Fruit fly (Drosophila melanogaster) whole organism, prepupa: ENCODE data around the gene Iyd.

ENCODE experiments used
- Blimp-1 ChIP-seq: fragments of 200-800 bp; sonication (Bioruptor generic); optimal IDR thresholded peaks from 3 replicates; lab custom pipeline; 2017; ENCODE audit warnings: missing biosample characterization, missing genetic modification characterization, mild to moderate bottlenecking, moderate library complexity, missing genetic modification reagents
- CG10631 ChIP-seq: fragments of 200-800 bp; sonication (Bioruptor generic); optimal IDR thresholded peaks from 2 replicates; lab custom pipeline; 2016; ENCODE audit warnings: missing biosample characterization, missing genetic modification characterization
- CG10669 ChIP-seq: fragments of 200-800 bp; sonication (Bioruptor generic); optimal IDR thresholded peaks from 3 replicates; lab custom pipeline; 2018; ENCODE audit warnings: missing biosample characterization, mild to moderate bottlenecking, missing genetic modification characterization, moderate library complexity
- CG11294 ChIP-seq: fragments of 200-800 bp; sonication (Bioruptor generic); IDR thresholded peaks from 2 replicates; pipeline ENCODE4 v1.3.6; 2022; ENCODE audit warnings: missing biosample characterization, missing genetic modification characterization
- CG11762 ChIP-seq: fragments of 200-800 bp; sonication (Bioruptor generic); optimal IDR thresholded peaks from 3 replicates; lab custom pipeline; 2016; ENCODE audit warnings: missing biosample characterization, missing genetic modification characterization; ENCODE audit not compliant: insufficient read depth
- CG11902 ChIP-seq: fragments of 200-800 bp; sonication (Bioruptor generic); optimal IDR thresholded peaks from 3 replicates; lab custom pipeline; 2016; ENCODE audit warnings: missing biosample characterization, missing genetic modification characterization
- CG15336 ChIP-seq: fragments of 200-800 bp; sonication (Bioruptor generic); IDR thresholded peaks from 2 replicates; pipeline ENCODE4 v1.3.6; 2022; ENCODE audit warnings: missing biosample characterization, missing genetic modification characterization
- CG1621 ChIP-seq: fragments of 200-800 bp; sonication (Bioruptor generic); optimal IDR thresholded peaks from 3 replicates; lab custom pipeline; 2018; ENCODE audit warnings: missing biosample characterization, mild to moderate bottlenecking, missing genetic modification characterization
- CG16779 ChIP-seq: fragments of 200-800 bp; sonication (Bioruptor generic); optimal IDR thresholded peaks from 3 replicates; lab custom pipeline; 2017; ENCODE audit warnings: missing biosample characterization, mild to moderate bottlenecking, missing genetic modification characterization
- CG3032 ChIP-seq: fragments of 200-800 bp; optimal IDR thresholded peaks from 2 replicates; lab custom pipeline; 2019; ENCODE audit warnings: missing biosample characterization, mild to moderate bottlenecking, missing genetic modification characterization, moderate library complexity
- CG31627 ChIP-seq: fragments of 200-800 bp; sonication (Bioruptor generic); optimal IDR thresholded peaks from 3 replicates; lab custom pipeline; 2016; ENCODE audit warnings: missing biosample characterization, missing genetic modification characterization
- CG32006 ChIP-seq: fragments of 200-800 bp; sonication (Bioruptor generic); optimal IDR thresholded peaks from 3 replicates; lab custom pipeline; 2017; ENCODE audit warnings: missing biosample characterization, mild to moderate bottlenecking, missing genetic modification characterization
- CG34406 ChIP-seq: fragments of 200-800 bp; sonication (Bioruptor generic); optimal IDR thresholded peaks from 3 replicates; lab custom pipeline; 2016; ENCODE audit warnings: missing biosample characterization, missing genetic modification characterization
- CG6163 ChIP-seq: fragments of 200-800 bp; sonication (Bioruptor generic); IDR thresholded peaks from 3 replicates; pipeline ENCODE4 v1.3.6; 2022; ENCODE audit warnings: missing biosample characterization, missing genetic modification characterization
- CG6276 ChIP-seq: fragments of 200-800 bp; sonication (Bioruptor generic); optimal IDR thresholded peaks from 2 replicates; lab custom pipeline; 2017; ENCODE audit warnings: missing biosample characterization, mild to moderate bottlenecking, missing genetic modification characterization
- CG6792 ChIP-seq: fragments of 200-800 bp; sonication (Bioruptor generic); optimal IDR thresholded peaks from 3 replicates; lab custom pipeline; 2016; ENCODE audit warnings: missing biosample characterization, missing genetic modification characterization
- CG6808 ChIP-seq: fragments of 200-800 bp; sonication (Bioruptor generic); optimal IDR thresholded peaks from 3 replicates; lab custom pipeline; 2017; ENCODE audit warnings: missing biosample characterization, missing genetic modification characterization, mild to moderate bottlenecking, moderate library complexity, missing genetic modification reagents
- CG6854 ChIP-seq: fragments of 200-800 bp; sonication (Bioruptor generic); optimal IDR thresholded peaks from 2 replicates; lab custom pipeline; 2017; ENCODE audit warnings: missing biosample characterization, mild to moderate bottlenecking, missing genetic modification characterization
- CG7368 ChIP-seq: fragments of 200-800 bp; sonication (Bioruptor generic); optimal IDR thresholded peaks from 3 replicates; lab custom pipeline; 2016; ENCODE audit warnings: missing biosample characterization, missing genetic modification characterization
- CG8119 ChIP-seq: fragments of 200-800 bp; sonication (Bioruptor generic); IDR thresholded peaks from 3 replicates; pipeline ENCODE4 v1.3.6; 2022; ENCODE audit warnings: missing biosample characterization, missing genetic modification characterization
- CG8319 ChIP-seq: fragments of 200-800 bp; sonication (Bioruptor generic); optimal IDR thresholded peaks from 3 replicates; lab custom pipeline; 2016; ENCODE audit warnings: missing biosample characterization, missing genetic modification characterization
- CG8632 ChIP-seq: fragments of 200-800 bp; sonication (Bioruptor generic); optimal IDR thresholded peaks from 3 replicates; lab custom pipeline; 2016; ENCODE audit warnings: missing biosample characterization, missing genetic modification characterization
- Eip75B ChIP-seq: fragments of 200-800 bp; sonication (Bioruptor generic); optimal IDR thresholded peaks from 3 replicates; lab custom pipeline; 2016; ENCODE audit warnings: missing biosample characterization, missing genetic modification characterization
- Eip78C ChIP-seq: fragments of 200-800 bp; sonication (Bioruptor generic); peaks from one replicate; lab custom pipeline; 2016; ENCODE audit warnings: missing biosample characterization, missing genetic modification characterization
- Eip93F ChIP-seq: fragments of 200-800 bp; sonication (Bioruptor generic); optimal IDR thresholded peaks from 2 replicates; lab custom pipeline; 2016; ENCODE audit warnings: missing biosample characterization, mild to moderate bottlenecking, missing genetic modification characterization
- Ets21C ChIP-seq: fragments of 200-800 bp; sonication (Bioruptor generic); optimal IDR thresholded peaks from 3 replicates; lab custom pipeline; 2016; ENCODE audit warnings: missing biosample characterization, missing genetic modification characterization
- Ets96B ChIP-seq: fragments of 200-800 bp; optimal IDR thresholded peaks from 2 replicates; lab custom pipeline; 2019; ENCODE audit warnings: missing biosample characterization, mild to moderate bottlenecking, missing genetic modification characterization, moderate library complexity
- Gug ChIP-seq: fragments of 200-800 bp; sonication (Bioruptor generic); IDR thresholded peaks from 2 replicates; pipeline ENCODE4 v1.3.6; 2022; ENCODE audit warnings: missing biosample characterization, missing genetic modification characterization
- Hr38 ChIP-seq: sonication (Bioruptor generic); optimal IDR thresholded peaks from 2 replicates; lab custom pipeline; 2016; ENCODE audit warnings: missing biosample characterization, missing genetic modification characterization
- Hr39 ChIP-seq: fragments of 200-800 bp; sonication (Bioruptor generic); optimal IDR thresholded peaks from 2 replicates; lab custom pipeline; 2016; ENCODE audit warnings: missing biosample characterization, missing genetic modification characterization
- Hr4 ChIP-seq: fragments of 200-800 bp; sonication (Bioruptor generic); optimal IDR thresholded peaks from 3 replicates; lab custom pipeline; 2016; ENCODE audit warnings: missing biosample characterization, missing genetic modification characterization
- Lpt ChIP-seq: fragments of 200-800 bp; sonication (Bioruptor generic); optimal IDR thresholded peaks from 3 replicates; lab custom pipeline; 2016; ENCODE audit warnings: missing biosample characterization, missing genetic modification characterization
- Met ChIP-seq: fragments of 200-800 bp; sonication (Bioruptor generic); optimal IDR thresholded peaks from 3 replicates; lab custom pipeline; 2016; ENCODE audit warnings: missing biosample characterization, missing genetic modification characterization
- OdsH ChIP-seq: fragments of 200-800 bp; sonication (Bioruptor generic); optimal IDR thresholded peaks from 3 replicates; lab custom pipeline; 2016; ENCODE audit warnings: missing biosample characterization, missing genetic modification characterization
- Smox ChIP-seq: fragments of 200-800 bp; sonication (Bioruptor generic); optimal IDR thresholded peaks from 3 replicates; lab custom pipeline; 2016; ENCODE audit warnings: missing biosample characterization, missing genetic modification characterization
- Sox102F ChIP-seq: fragments of 200-800 bp; sonication (Bioruptor generic); optimal IDR thresholded peaks from 2 replicates; lab custom pipeline; 2016; ENCODE audit warnings: missing biosample characterization, mild to moderate bottlenecking, missing genetic modification characterization
- Sox14 ChIP-seq: fragments of 200-800 bp; sonication (Bioruptor generic); optimal IDR thresholded peaks from 3 replicates; lab custom pipeline; 2016; ENCODE audit warnings: missing biosample characterization, missing genetic modification characterization
- Sox15 ChIP-seq: fragments of 200-800 bp; sonication (Bioruptor generic); optimal IDR thresholded peaks from 3 replicates; lab custom pipeline; 2016; ENCODE audit warnings: missing biosample characterization, missing genetic modification characterization
- achi ChIP-seq: fragments of 200-800 bp; sonication (Bioruptor generic); optimal IDR thresholded peaks from 3 replicates; lab custom pipeline; 2016; ENCODE audit warnings: missing biosample characterization, missing genetic modification characterization
- dsx ChIP-seq: fragments of 200-800 bp; optimal IDR thresholded peaks from 3 replicates; lab custom pipeline; 2019; ENCODE audit warnings: missing biosample characterization, mild to moderate bottlenecking, missing genetic modification characterization, moderate library complexity; ENCODE audit not compliant: poor library complexity, severe bottlenecking
- esn ChIP-seq: fragments of 200-800 bp; sonication (Bioruptor generic); optimal IDR thresholded peaks from 2 replicates; lab custom pipeline; 2016; ENCODE audit warnings: missing biosample characterization, mild to moderate bottlenecking, missing genetic modification characterization, moderate library complexity
- fd85E ChIP-seq: fragments of 200-800 bp; sonication (Bioruptor generic); optimal IDR thresholded peaks from 3 replicates; lab custom pipeline; 2016; ENCODE audit warnings: missing biosample characterization, missing genetic modification characterization
- fkh ChIP-seq: fragments of 200-800 bp; sonication (Bioruptor generic); optimal IDR thresholded peaks from 3 replicates; lab custom pipeline; 2017; ENCODE audit warnings: missing biosample characterization, mild to moderate bottlenecking, missing genetic modification characterization, moderate library complexity
- lz ChIP-seq: fragments of 200-800 bp; sonication (Bioruptor generic); optimal IDR thresholded peaks from 3 replicates; lab custom pipeline; 2016; ENCODE audit warnings: missing biosample characterization, missing genetic modification characterization
- net ChIP-seq: fragments of 200-800 bp; sonication (Bioruptor generic); optimal IDR thresholded peaks from 3 replicates; lab custom pipeline; 2016; ENCODE audit warnings: missing biosample characterization, missing genetic modification characterization
- pdm3 ChIP-seq: fragments of 200-800 bp; sonication (Bioruptor generic); optimal IDR thresholded peaks from 3 replicates; lab custom pipeline; 2016; ENCODE audit warnings: missing biosample characterization, missing genetic modification characterization
- salr ChIP-seq, 2 experiments: fragments of 200-800 bp; sonication (Bioruptor generic); optimal IDR thresholded peaks; 3 replicates each; lab custom pipeline; 2016 to 2018; ENCODE audit warnings: missing biosample characterization in 2 of 2, missing genetic modification characterization in 2 of 2, mild to moderate bottlenecking in 1 of 2
- spab ChIP-seq: fragments of 200-800 bp; sonication (Bioruptor generic); optimal IDR thresholded peaks from 2 replicates; lab custom pipeline; 2017; ENCODE audit warnings: missing biosample characterization, mild to moderate bottlenecking, missing genetic modification characterization, missing genetic modification reagents
- ss ChIP-seq, 2 experiments: fragments of 200-800 bp; sonication (Bioruptor generic); optimal IDR thresholded peaks; 2 replicates in 1 of 2; 3 replicates in 1 of 2; lab custom pipeline; 2017 to 2018; ENCODE audit warnings: mild to moderate bottlenecking in 2 of 2, missing biosample characterization in 2 of 2, missing genetic modification characterization in 2 of 2, moderate library complexity in 1 of 2
- svp ChIP-seq: fragments of 200-800 bp; sonication (Bioruptor generic); peaks from one replicate; lab custom pipeline; 2016; ENCODE audit warnings: missing biosample characterization, missing genetic modification characterization
- topi ChIP-seq: fragments of 200-800 bp; sonication (Bioruptor generic); optimal IDR thresholded peaks from 3 replicates; lab custom pipeline; 2016; ENCODE audit warnings: missing biosample characterization, missing genetic modification characterization

Gene Iyd

dm6 chr3L:11120419-11120958 lies 24.4 kb upstream of the Iyd start, which contains the start of the genes FoxK and mRpL2:
TSS of gene FoxK (minus strand) at chr3L:11120783.
TSS of gene mRpL2 (plus strand) at chr3L:11120847.
- TF ChIP-seq Sox102F (GFP tag; lab: Kevin White, UChicago) (peak; percentile 66), CG16779 (tag; lab: Kevin White, UChicago) (peak; percentile 90), fkh (GFP tag; lab: Kevin White, UChicago) (no peak), Hr38 (peak; percentile 2), Sox15 (GFP tag; lab: Kevin White, UChicago) (no peak), Eip78C (GFP tag; lab: Kevin White, UChicago) (peak; percentile 90), CG7368 (peak; percentile 58), pdm3 (peak; percentile 71), CG11902 (GFP tag; lab: Kevin White, UChicago) (no peak), CG31627 (GFP tag; lab: Kevin White, UChicago) (no peak), lz (no peak), Ets21C (peak; percentile 22), CG6276 (peak; percentile 94), CG10631 (peak; percentile 47), achi (GFP tag; lab: Kevin White, UChicago) (peak; percentile 66), CG6792 (GFP tag; lab: Kevin White, UChicago) (peak; percentile 37), Blimp-1 (GFP tag; lab: Kevin White, UChicago) (peak; percentile 23), topi (GFP tag; lab: Kevin White, UChicago) (peak; percentile 42), CG10669 (GFP tag; lab: Kevin White, UChicago) (peak; percentile 84), Hr4 (GFP tag; lab: Kevin White, UChicago) (peak; percentile 61), CG6163 (GFP tag; lab: Robert Waterston, UW) (peak; percentile 83), CG15336 (GFP tag; lab: Robert Waterston, UW) (peak; percentile 75), spab (peak; percentile 86), fd85E (GFP tag; lab: Kevin White, UChicago) (peak; percentile 42), ss (GFP tag; optimal IDR thresholded peaks at IDR 0.05; lab: Kevin White, UChicago) (peak; percentile 96 to 97), CG1621 (tag; lab: Kevin White, UChicago) (peak; percentile 70), Hr39 (peak; percentile 12), CG6808 (GFP tag; lab: Kevin White, UChicago) (peak; percentile 96), CG11762 (GFP tag; lab: Kevin White, UChicago) (peak; percentile 57), Sox14 (GFP tag; lab: Kevin White, UChicago) (peak; percentile 62), dsx (GFP tag; lab: Kevin White, UChicago) (peak; percentile 77), CG6854 (peak; percentile 65), CG3032 (peak; percentile 77), CG34406 (GFP tag; lab: Kevin White, UChicago) (peak; percentile 51), Eip75B (GFP tag; lab: Kevin White, UChicago) (peak; percentile 57), CG11294 (GFP tag; lab: Robert Waterston, UW) (no peak), esn (GFP tag; lab: Kevin White, UChicago) (peak; percentile 41), CG8319 (GFP tag; lab: Kevin White, UChicago) (peak; percentile 26), Smox (GFP tag; lab: Kevin White, UChicago) (peak; percentile 28), CG8632 (GFP tag; lab: Kevin White, UChicago) (peak; percentile 63), OdsH (peak; percentile 43), Eip93F (GFP tag; lab: Kevin White, UChicago) (no peak), svp (GFP tag; lab: Kevin White, UChicago) (peak; percentile 74), CG8119 (peak; percentile 92), CG32006 (GFP tag; lab: Kevin White, UChicago) (peak; percentile 77), Gug (0 out of 2 replicates have a peak, but pooled peaks have one; percentile 9), net (peak; percentile 84), Lpt (GFP tag; lab: Kevin White, UChicago) (peak; percentile 91), salr (GFP tag; optimal IDR thresholded peaks at IDR 0.05; lab: Kevin White, UChicago) (peak; percentile 54 to 90), Ets96B (peak; percentile 80), Met (GFP tag; lab: Kevin White, UChicago) (peak; percentile 62)
